Worm (Caenorhabditis elegans) whole organism, mixed stage, embryonic: ENCODE data around the gene fut-3.

Experiments
- M03D4.4 ChIP-seq: sonication (generic microtip); optimal IDR thresholded peaks from 2 replicates; lab custom pipeline; 2017; ENCODE audit warnings: mild to moderate bottlenecking, missing genetic modification characterization, missing compliant biosample characterization
- bed-3 ChIP-seq: fragments of 200-800 bp; sonication (Bioruptor generic); optimal IDR thresholded peaks from 3 replicates; lab custom pipeline; 2018; ENCODE audit warnings: mild to moderate bottlenecking, missing genetic modification characterization, moderate library complexity, missing compliant biosample characterization
- blmp-1 ChIP-seq: fragments of 150-350 bp; optimal IDR thresholded peaks from 2 replicates; lab custom pipeline; 2014; ENCODE audit warnings: missing biosample characterization, missing genetic modification characterization
- ceh-39 ChIP-seq: fragments of 150-350 bp; optimal IDR thresholded peaks from 2 replicates; lab custom pipeline; 2014; ENCODE audit warnings: missing biosample characterization, missing genetic modification characterization
- ceh-43 ChIP-seq: fragments of 200-800 bp; sonication (Bioruptor generic); optimal IDR thresholded peaks from 2 replicates; lab custom pipeline; 2018; ENCODE audit warnings: mild to moderate bottlenecking, missing genetic modification characterization, moderate library complexity, missing compliant biosample characterization
- ceh-83 ChIP-seq: fragments of 200-800 bp; sonication (Bioruptor generic); optimal IDR thresholded peaks from 2 replicates; lab custom pipeline; 2018; ENCODE audit warnings: mild to moderate bottlenecking, missing genetic modification characterization, missing compliant biosample characterization
- ces-1 ChIP-seq: fragments of 150-350 bp; optimal IDR thresholded peaks from 2 replicates; lab custom pipeline; 2014; ENCODE audit warnings: missing biosample characterization, missing genetic modification reagents, missing genetic modification characterization
- cnd-1 ChIP-seq: fragments of 200-800 bp; sonication (Bioruptor generic); optimal IDR thresholded peaks from 2 replicates; lab custom pipeline; 2018; ENCODE audit warnings: mild to moderate bottlenecking, missing genetic modification characterization, missing compliant biosample characterization
- drap-1 ChIP-seq: fragments of 200-800 bp; sonication (Bioruptor generic); optimal IDR thresholded peaks from 3 replicates; lab custom pipeline; 2018; ENCODE audit warnings: mild to moderate bottlenecking, missing genetic modification characterization, missing compliant biosample characterization
- elt-1 ChIP-seq: sonication (generic microtip); optimal IDR thresholded peaks from 2 replicates; lab custom pipeline; 2017; ENCODE audit warnings: missing genetic modification characterization, mild to moderate bottlenecking, missing compliant biosample characterization, antibody characterized with exemption, moderate library complexity, borderline replicate concordance; ENCODE audit not compliant: insufficient read depth
- elt-3 ChIP-seq: fragments of 150-350 bp; optimal IDR thresholded peaks from 2 replicates; lab custom pipeline; 2014; ENCODE audit warnings: missing biosample characterization, missing genetic modification characterization
- flh-1 ChIP-seq: fragments of 200-800 bp; sonication (Bioruptor generic); optimal IDR thresholded peaks from 2 replicates; lab custom pipeline; 2018; ENCODE audit warnings: mild to moderate bottlenecking, missing genetic modification characterization, moderate library complexity, missing compliant biosample characterization
- ham-2 ChIP-seq: fragments of 200-800 bp; sonication (Bioruptor generic); optimal IDR thresholded peaks from 2 replicates; lab custom pipeline; 2018; ENCODE audit warnings: mild to moderate bottlenecking, missing genetic modification characterization, missing compliant biosample characterization
- hlh-1 ChIP-seq: fragments of 150-350 bp; optimal IDR thresholded peaks from 2 replicates; lab custom pipeline; 2014; ENCODE audit warnings: missing biosample characterization, missing genetic modification reagents, missing genetic modification characterization
- lin-13 ChIP-seq: fragments of 150-350 bp; optimal IDR thresholded peaks from 2 replicates; lab custom pipeline; 2014; ENCODE audit warnings: missing biosample characterization, missing genetic modification characterization
- lsy-2 ChIP-seq: fragments of 150-350 bp; optimal IDR thresholded peaks from 2 replicates; lab custom pipeline; 2014; ENCODE audit warnings: missing biosample characterization, missing genetic modification characterization
- mab-5 ChIP-seq: fragments of 150-350 bp; optimal IDR thresholded peaks from 2 replicates; lab custom pipeline; 2014; ENCODE audit warnings: missing biosample characterization, missing genetic modification characterization
- mep-1 ChIP-seq: fragments of 150-350 bp; optimal IDR thresholded peaks from 2 replicates; lab custom pipeline; 2017; ENCODE audit warnings: missing biosample characterization, missing genetic modification reagents, missing genetic modification characterization, inconsistent platforms
- mls-2 ChIP-seq: sonication (generic microtip); optimal IDR thresholded peaks from 2 replicates; lab custom pipeline; 2016; ENCODE audit warnings: mild to moderate bottlenecking, missing genetic modification characterization, moderate library complexity, missing compliant biosample characterization
- nhr-12 ChIP-seq: fragments of 150-350 bp; optimal IDR thresholded peaks from 2 replicates; lab custom pipeline; 2014; ENCODE audit warnings: missing biosample characterization, missing genetic modification characterization
- nhr-2 ChIP-seq: fragments of 150-350 bp; optimal IDR thresholded peaks from 2 replicates; lab custom pipeline; 2014; ENCODE audit warnings: missing biosample characterization, missing genetic modification characterization
- nhr-237 ChIP-seq: fragments of 150-350 bp; optimal IDR thresholded peaks from 2 replicates; lab custom pipeline; 2014; ENCODE audit warnings: missing biosample characterization, missing genetic modification characterization
- nhr-28 ChIP-seq: fragments of 150-350 bp; optimal IDR thresholded peaks from 2 replicates; lab custom pipeline; 2014; ENCODE audit warnings: missing biosample characterization, missing genetic modification characterization
- nhr-76 ChIP-seq: sonication (generic microtip); optimal IDR thresholded peaks from 2 replicates; lab custom pipeline; 2017; ENCODE audit warnings: missing biosample characterization, missing genetic modification characterization
- pha-4 ChIP-seq: fragments of 150-350 bp; optimal IDR thresholded peaks from 2 replicates; lab custom pipeline; 2018; ENCODE audit warnings: missing biosample characterization, missing genetic modification reagents, missing genetic modification characterization
- sem-2 ChIP-seq: fragments of 200-800 bp; sonication (Bioruptor generic); optimal IDR thresholded peaks from 2 replicates; lab custom pipeline; 2018; ENCODE audit warnings: mild to moderate bottlenecking, missing genetic modification characterization, missing compliant biosample characterization
- snpc-4 ChIP-seq: fragments of 150-350 bp; optimal IDR thresholded peaks from 2 replicates; lab custom pipeline; 2014; ENCODE audit warnings: missing biosample characterization, missing genetic modification characterization
- sptf-1 ChIP-seq: sonication (generic microtip); optimal IDR thresholded peaks from 2 replicates; lab custom pipeline; 2017; ENCODE audit warnings: mild to moderate bottlenecking, missing genetic modification characterization, moderate library complexity, missing compliant biosample characterization
- unc-120 ChIP-seq: sonication (generic microtip); optimal IDR thresholded peaks from 2 replicates; lab custom pipeline; 2017; ENCODE audit warnings: missing genetic modification characterization, missing compliant biosample characterization; ENCODE audit not compliant: poor library complexity, severe bottlenecking
- unc-39 ChIP-seq: fragments of 150-350 bp; optimal IDR thresholded peaks from 2 replicates; lab custom pipeline; 2014; ENCODE audit warnings: missing biosample characterization, missing genetic modification characterization
- unc-62 ChIP-seq: fragments of 150-350 bp; optimal IDR thresholded peaks from 2 replicates; lab custom pipeline; 2014; ENCODE audit warnings: missing biosample characterization, missing genetic modification reagents, missing genetic modification characterization
- zip-8 ChIP-seq: fragments of 150-350 bp; optimal IDR thresholded peaks from 2 replicates; lab custom pipeline; 2014; ENCODE audit warnings: missing biosample characterization, missing genetic modification characterization
- ztf-11 ChIP-seq: fragments of 150-350 bp; optimal IDR thresholded peaks from 2 replicates; lab custom pipeline; 2014; ENCODE audit warnings: missing biosample characterization, missing genetic modification characterization

fut-3 gene

ce11 chrII:5667540-5667939, 8.0 kb upstream of the fut-3 start:
- TF ChIP-seq mep-1 (tag; lab: Kevin White, UChicago) (no peak), sem-2 (peak; percentile 50), lin-13 (tag; lab: Kevin White, UChicago) (no peak), blmp-1 (tag; lab: Kevin White, UChicago) (no peak), M03D4.4 (no peak), ceh-43 (GFP tag; lab: Kevin White, UChicago) (no peak), unc-39 (tag; lab: Kevin White, UChicago) (no peak), ceh-39 (tag; lab: Kevin White, UChicago) (peak; percentile 70), drap-1 (peak; percentile 55), nhr-237 (no peak), hlh-1 (tag; lab: Kevin White, UChicago) (no peak), nhr-28 (tag; lab: Kevin White, UChicago) (no peak), lsy-2 (tag; lab: Kevin White, UChicago) (no peak), ham-2 (GFP tag; lab: Kevin White, UChicago) (no peak), sptf-1 (tag; lab: Kevin White, UChicago) (no peak), elt-1 (tag; lab: Kevin White, UChicago) (peak; percentile 52), unc-120 (tag; lab: Kevin White, UChicago) (no peak), zip-8 (tag; lab: Kevin White, UChicago) (no peak), mls-2 (tag; lab: Kevin White, UChicago) (no peak), bed-3 (GFP tag; lab: Kevin White, UChicago) (no peak), nhr-12 (tag; lab: Kevin White, UChicago) (no peak)

ce11 chrII:5665991-5666390, 6.4 kb upstream of the fut-3 start, which contains the start of gene C25H3.16:
Gene C25H3.16 (plus strand): TSS chrII:5666291.
- no peak for TF ChIP-seq zip-8 (tag; lab: Kevin White, UChicago)
- TF ChIP-seq nhr-2 (tag; lab: Kevin White, UChicago): no peak
- no peak for TF ChIP-seq unc-62 (GFP tag; lab: Kevin White, UChicago)
- no peak for TF ChIP-seq sem-2
- TF ChIP-seq nhr-237: no peak
- TF ChIP-seq mep-1 (tag; lab: Kevin White, UChicago): no peak
- no peak for TF ChIP-seq mls-2 (tag; lab: Kevin White, UChicago)
- TF ChIP-seq snpc-4: no peak
- TF ChIP-seq ceh-39 (tag; lab: Kevin White, UChicago): no peak

DNA sequence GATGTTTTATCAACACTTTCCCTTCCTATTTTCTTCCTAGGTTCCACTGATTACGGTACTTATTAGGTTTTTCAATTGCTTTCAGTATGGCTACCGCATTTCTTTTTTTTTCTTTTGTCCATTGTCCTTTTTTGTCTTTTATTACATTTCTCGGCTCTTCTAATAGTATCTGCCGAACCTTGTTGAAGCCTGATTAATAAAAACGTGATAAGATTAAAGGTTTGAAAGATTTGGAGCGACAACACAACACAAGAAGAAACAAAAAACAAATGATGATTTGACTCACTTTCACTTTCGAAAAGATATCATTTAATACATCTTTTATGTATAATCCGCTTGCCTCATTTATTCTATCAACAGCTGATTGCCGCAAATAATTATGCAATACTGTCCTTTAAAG, 5.5 kb upstream of the fut-3 start, which contains the start of gene C25H3.15:
Gene C25H3.15, plus strand, starts transcription at position 301 of the 400 bp plus-strand sequence.
- TF ChIP-seq mep-1 (tag; lab: Kevin White, UChicago): no peak
- TF ChIP-seq nhr-28 (tag; lab: Kevin White, UChicago): no peak
- TF ChIP-seq M03D4.4: no peak
- TF ChIP-seq bed-3 (GFP tag; lab: Kevin White, UChicago): no peak
- TF ChIP-seq, all 35 proteins: peak for 0

- no peak for TF ChIP-seq bed-3 (GFP tag; lab: Kevin White, UChicago)
- TF ChIP-seq nhr-2 (tag; lab: Kevin White, UChicago): no peak
- TF ChIP-seq ces-1: no peak
- no peak for TF ChIP-seq hlh-1 (tag; lab: Kevin White, UChicago)
- TF ChIP-seq nhr-28 (tag; lab: Kevin White, UChicago): no peak
- TF ChIP-seq unc-120 (tag; lab: Kevin White, UChicago): no peak
- no peak for TF ChIP-seq elt-3 (tag; lab: Kevin White, UChicago)
- no peak for TF ChIP-seq snpc-4
- TF ChIP-seq sptf-1 (tag; lab: Kevin White, UChicago): no peak
- TF ChIP-seq elt-1 (tag; lab: Kevin White, UChicago): no peak
- TF ChIP-seq pha-4: no peak
- no peak for TF ChIP-seq ztf-11 (tag; lab: Kevin White, UChicago)
- no peak for TF ChIP-seq cnd-1
- no peak for TF ChIP-seq nhr-12 (tag; lab: Kevin White, UChicago)
Measured at ce11 chrII:5663180-5663791, 3.7 kb upstream of the fut-3 start.

DNA sequence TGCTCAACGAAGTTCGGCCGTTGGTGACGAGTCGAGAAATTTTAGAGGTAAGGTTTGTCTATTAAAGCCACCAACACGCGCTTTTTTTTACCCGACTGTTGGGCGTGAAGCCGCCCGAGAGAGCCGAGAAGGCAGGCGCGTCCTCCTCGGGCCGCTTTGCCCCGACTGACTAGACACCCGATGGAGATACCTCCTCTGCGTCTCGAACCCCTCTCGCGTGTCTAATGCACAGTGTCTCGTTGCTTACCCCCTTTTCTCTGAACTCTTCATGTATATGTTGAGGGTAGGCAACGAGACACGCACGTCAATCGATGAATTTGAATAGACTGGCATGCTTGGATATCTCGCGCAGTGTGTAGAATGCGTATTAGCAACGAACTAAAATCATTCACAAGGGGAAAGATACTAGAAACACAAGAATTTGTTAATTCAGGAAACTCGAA, 2.2 kb upstream of the fut-3 start:
- peak; percentile 90 for TF ChIP-seq ceh-83 (GFP tag; lab: Kevin White, UChicago)
- peak; percentile 58 for TF ChIP-seq unc-62 (GFP tag; lab: Kevin White, UChicago)
- no peak for TF ChIP-seq nhr-28 (tag; lab: Kevin White, UChicago)
- TF ChIP-seq ceh-43 (GFP tag; lab: Kevin White, UChicago): peak; percentile 66
- peak; percentile 86 for TF ChIP-seq M03D4.4
- TF ChIP-seq cnd-1: peak; percentile 78
- TF ChIP-seq snpc-4: no peak
- TF ChIP-seq unc-120 (tag; lab: Kevin White, UChicago): peak; percentile 93
- no peak for TF ChIP-seq zip-8 (tag; lab: Kevin White, UChicago)
- TF ChIP-seq mab-5 (tag; lab: Kevin White, UChicago): no peak
- TF ChIP-seq ceh-39 (tag; lab: Kevin White, UChicago): peak; percentile 73
- TF ChIP-seq sem-2: peak; percentile 77
- peak; percentile 38 for TF ChIP-seq nhr-2 (tag; lab: Kevin White, UChicago)
- TF ChIP-seq nhr-12 (tag; lab: Kevin White, UChicago): peak; percentile 23
- peak; percentile 1 for TF ChIP-seq flh-1 (GFP tag; lab: Kevin White, UChicago)
- TF ChIP-seq drap-1: peak; percentile 90
- peak; percentile 62 for TF ChIP-seq ztf-11 (tag; lab: Kevin White, UChicago)
- TF ChIP-seq pha-4: peak; percentile 80
- peak; percentile 97 for TF ChIP-seq mls-2 (tag; lab: Kevin White, UChicago)
- peak; percentile 70 for TF ChIP-seq lsy-2 (tag; lab: Kevin White, UChicago)
- TF ChIP-seq ham-2 (GFP tag; lab: Kevin White, UChicago): peak; percentile 96
- peak; percentile 79 for TF ChIP-seq hlh-1 (tag; lab: Kevin White, UChicago)
- TF ChIP-seq nhr-237: peak; percentile 71
- TF ChIP-seq elt-1 (tag; lab: Kevin White, UChicago): no peak
- no peak for TF ChIP-seq blmp-1 (tag; lab: Kevin White, UChicago)
- TF ChIP-seq nhr-76 (tag; lab: Kevin White, UChicago): peak; percentile 54
- no peak for TF ChIP-seq unc-39 (tag; lab: Kevin White, UChicago)
- peak; percentile 76 for TF ChIP-seq elt-3 (tag; lab: Kevin White, UChicago)
- TF ChIP-seq mep-1 (tag; lab: Kevin White, UChicago): peak; percentile 44
- peak; percentile 54 for TF ChIP-seq bed-3 (GFP tag; lab: Kevin White, UChicago)
